Worm (Caenorhabditis elegans) whole organism, dauer: ENCODE measurements around the gene K05D4.9.

ENCODE experiments used
- unc-62 ChIP-seq: sonication (generic microtip); optimal IDR thresholded peaks from 2 replicates; lab custom pipeline; 2017; ENCODE audit warnings: missing biosample characterization, missing genetic modification reagents, missing genetic modification characterization

Gene K05D4.9

DNA sequence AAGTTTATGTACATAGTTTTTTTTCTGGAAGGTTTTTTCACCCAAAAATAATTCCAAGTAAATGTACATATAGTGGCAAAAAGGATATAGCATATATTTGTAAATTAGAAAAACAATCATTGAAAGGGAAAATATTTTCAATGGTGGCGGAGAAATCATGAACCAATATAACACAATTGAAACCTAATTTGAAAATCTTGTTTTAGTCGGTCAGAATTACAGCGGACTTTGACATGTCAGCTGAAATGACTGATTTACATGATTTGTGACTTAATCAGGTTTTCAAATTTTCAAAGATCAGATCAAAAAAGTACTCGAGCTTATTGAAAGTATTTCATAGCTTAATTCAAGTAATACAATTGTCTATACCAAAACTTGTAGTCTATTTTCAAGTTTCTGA lies at the start of gene K05D4.9:
TSS of gene K05D4.9 (minus strand) at position 101 of the 400 bp plus-strand sequence.
- no peak for TF ChIP-seq unc-62 (GFP tag; lab: Kevin White, UChicago)

DNA sequence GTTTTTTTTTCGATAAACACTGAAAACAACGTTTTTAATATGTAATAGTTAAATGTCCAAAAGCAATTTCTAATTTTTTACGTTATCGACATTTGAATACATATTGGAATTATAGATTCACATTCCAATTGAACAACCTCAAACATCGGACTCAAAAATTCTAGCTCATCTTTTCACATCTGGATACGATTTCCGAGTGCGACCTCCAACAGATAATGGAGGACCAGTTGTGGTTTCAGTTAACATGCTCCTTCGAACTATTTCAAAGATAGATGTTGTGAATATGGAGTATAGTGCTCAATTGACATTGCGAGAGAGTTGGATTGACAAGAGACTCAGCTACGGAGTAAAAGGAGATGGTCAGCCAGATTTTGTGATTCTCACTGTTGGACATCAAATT lies 48.4 kb upstream of the K05D4.9 start:
- TF ChIP-seq unc-62 (GFP tag; lab: Kevin White, UChicago): no peak

DNA sequence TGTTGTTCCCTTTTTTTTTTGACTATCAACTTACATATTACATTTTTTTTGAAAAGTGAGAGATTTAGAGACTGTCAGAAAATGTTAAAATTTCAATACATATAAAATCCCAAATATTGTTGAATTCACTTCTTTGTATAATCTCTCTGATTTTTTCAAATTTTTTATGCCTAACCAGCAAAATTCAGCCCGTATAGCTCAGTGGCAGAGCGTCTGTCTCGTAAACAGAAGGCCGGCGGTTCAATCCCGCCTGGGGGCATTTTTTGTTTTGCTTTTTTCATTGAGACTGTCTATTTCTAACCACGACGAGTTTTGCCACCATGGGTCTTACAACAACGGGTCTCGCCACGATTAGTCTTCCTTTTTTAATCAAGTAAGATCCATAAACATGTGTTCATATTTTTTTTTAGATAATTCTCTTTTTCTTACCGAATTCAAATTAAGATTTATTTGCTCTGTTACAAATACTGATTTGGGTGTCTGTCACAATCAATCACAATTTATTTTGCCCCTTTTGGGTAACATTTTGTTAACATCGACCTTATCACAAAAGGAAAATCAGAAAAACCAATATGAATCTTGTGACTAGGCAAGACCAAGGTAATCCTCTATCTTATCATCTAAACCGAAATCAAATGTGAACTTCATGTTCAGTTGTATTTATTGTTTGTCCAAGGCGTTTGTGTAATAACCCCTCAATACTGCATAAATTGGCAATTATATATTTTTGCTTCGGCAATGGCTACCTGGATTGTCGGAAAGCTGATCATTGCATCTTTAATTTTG lies 47.5 kb upstream of the K05D4.9 start, which contains the start of gene glc-1:
TSS of gene glc-1 (plus strand) at position 663 of the 786 bp plus-strand sequence.
- TF ChIP-seq unc-62 (GFP tag; lab: Kevin White, UChicago): no peak

DNA sequence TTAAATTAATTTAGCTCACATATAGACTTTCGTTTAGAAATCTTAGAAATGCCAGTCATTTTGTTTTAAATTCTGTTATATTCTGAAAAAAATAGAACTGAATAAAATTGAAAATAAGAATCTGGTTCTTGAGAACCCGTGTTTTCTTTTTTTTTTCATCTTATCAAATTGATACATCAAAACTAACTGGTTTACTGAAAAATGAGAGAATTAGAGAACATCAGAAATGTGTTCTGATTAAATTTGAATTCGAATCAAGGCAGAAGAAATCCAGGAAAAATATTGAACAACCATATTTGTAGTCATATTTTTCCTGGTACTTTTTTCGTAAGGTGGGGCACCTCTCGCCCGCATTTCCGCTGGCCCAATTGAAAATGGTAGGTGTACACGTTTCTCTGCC lies 46.9 kb upstream of the K05D4.9 start, which contains the start of gene F11A5.15:
TSS of gene F11A5.15 (minus strand) at position 101 of the 400 bp plus-strand sequence.
- no peak for TF ChIP-seq unc-62 (GFP tag; lab: Kevin White, UChicago)

DNA sequence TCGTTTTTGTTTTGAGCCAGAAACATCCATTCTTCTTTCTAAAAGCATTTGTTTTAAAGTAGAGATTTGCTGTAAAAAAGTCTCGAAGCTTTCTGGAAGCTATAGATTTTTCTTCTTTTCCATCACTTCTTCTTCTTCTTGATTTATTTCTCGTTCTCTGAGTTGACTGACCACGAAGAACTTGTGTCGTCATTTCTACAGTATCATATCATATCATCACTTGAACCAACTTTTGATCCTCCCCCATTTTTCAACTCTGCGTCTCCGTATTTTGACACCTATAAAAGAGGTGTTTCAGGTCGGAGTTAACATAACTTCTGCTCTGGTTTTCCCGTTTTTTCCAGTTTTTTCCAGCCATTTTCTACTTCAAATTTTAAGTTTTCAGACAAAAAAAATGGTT lies 42.9 kb upstream of the K05D4.9 start, which contains the start of gene F11A5.9:
TSS of gene F11A5.9 (plus strand) at position 386 of the 400 bp plus-strand sequence.
- no peak for TF ChIP-seq unc-62 (GFP tag; lab: Kevin White, UChicago)

DNA sequence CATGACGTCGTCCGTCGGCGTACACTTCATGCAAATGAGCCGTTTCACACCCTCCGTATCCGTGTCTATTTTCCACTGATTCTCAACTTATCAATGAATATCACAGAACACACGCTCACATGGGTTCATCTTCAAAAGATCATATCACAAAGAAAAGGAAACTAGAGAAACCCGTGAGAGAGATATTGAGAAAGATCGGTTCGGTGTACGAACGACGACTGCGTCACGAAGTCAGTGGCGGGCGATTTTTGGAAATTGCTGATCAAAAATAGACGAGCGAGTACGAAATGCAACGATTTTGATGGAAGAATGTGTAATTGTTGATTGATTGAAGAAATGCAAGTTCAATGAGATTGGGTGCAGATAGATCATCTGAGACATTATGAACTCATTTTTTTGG lies 41.7 kb upstream of the K05D4.9 start:
- no peak for TF ChIP-seq unc-62 (GFP tag; lab: Kevin White, UChicago)

DNA sequence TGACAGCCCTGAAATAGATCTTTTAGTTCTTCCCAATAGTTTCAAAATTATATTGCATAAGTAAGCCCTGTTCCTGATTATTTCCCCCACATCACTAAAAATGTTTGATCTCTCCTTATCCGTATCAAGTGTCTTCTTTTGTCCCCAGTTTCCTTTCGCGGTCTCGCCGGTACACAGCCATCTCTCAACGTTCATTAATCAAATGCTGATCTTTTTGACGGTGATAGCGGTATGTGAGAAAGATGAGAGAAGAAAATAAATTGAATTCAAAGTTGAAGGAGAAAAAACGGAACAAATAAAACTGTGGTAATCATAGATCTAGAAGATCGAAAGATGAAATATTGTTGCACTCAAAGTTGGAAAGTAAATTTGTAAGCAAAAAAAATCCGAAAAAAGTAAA lies 40.1 kb upstream of the K05D4.9 start:
- no peak for TF ChIP-seq unc-62 (GFP tag; lab: Kevin White, UChicago)

DNA sequence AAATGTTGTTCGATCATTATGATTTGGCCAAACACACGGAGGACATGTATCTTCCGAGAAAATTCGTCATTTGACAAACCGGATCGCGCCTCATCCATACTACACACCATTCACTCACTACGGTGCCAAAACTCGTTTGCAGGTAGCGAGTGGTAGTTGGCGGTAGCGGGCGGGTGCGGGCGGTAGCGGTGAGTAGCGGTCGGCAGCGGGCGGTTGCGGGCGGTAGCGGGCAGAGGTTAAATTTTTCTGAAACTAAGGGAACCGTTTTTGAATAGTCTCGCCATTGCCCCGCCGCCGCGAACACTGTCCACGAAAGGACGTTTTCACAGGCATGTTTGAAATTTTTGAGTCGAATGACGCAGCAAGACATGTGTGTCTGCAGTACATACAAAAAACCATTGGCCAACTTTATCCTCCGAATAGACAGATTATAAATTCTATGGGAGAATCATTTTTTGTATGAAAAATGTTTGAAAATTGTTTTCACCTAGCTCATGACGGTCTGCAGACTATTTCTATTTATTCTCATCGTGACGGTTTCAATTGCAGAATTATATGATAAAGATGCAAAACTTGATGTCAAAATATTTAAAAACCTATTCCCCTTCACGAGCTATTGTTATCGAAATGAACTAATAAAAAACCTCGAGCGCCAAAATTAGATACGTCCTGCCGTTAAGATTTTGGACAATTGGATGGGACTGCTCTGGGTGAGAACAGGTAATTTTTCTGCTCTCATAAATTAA lies 38.8 kb upstream of the K05D4.9 start, which contains the start of gene F11A5.16:
TSS of gene F11A5.16 (plus strand) at position 696 of the 746 bp plus-strand sequence.
- no peak for TF ChIP-seq unc-62 (GFP tag; lab: Kevin White, UChicago)

DNA sequence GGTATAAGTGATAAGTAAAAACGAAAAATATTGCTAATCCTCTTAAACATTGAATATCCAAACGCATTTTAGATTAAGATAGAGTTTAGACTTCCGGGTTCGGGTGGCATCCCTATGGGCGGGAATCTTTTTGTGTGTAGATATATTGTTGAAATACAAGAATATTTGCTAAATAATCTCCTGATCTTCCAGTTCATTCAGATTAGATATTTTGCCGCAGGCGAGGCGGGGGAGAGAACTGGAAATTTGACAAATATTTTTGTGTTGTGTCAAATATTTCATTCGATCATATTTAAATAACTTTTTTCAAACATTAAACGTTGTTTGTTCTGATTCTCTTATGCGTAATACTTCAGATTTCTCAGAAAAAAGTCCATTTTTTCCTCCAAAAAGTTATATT lies 38.2 kb upstream of the K05D4.9 start, which contains the start of gene oac-15:
TSS of gene oac-15 (minus strand) at position 101 of the 400 bp plus-strand sequence.
- no peak for TF ChIP-seq unc-62 (GFP tag; lab: Kevin White, UChicago)

DNA sequence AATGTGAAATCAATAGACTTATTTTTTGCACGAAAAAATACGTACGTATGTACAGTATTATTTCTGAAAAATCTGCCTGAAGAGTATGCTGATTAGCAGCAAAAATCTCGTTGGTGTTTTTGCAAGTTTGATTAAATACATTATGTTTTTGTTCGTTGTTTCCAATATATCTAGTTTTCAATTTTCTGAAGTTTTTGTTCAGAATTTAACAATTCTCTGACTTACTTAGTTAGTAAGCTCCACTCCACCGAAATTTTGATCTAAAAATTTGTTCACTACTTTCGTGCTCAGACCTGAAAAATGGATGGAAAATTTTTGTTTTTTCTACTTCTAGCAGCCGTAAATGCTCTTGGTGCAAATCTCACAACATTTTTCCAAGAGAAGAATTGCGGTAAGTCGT lies 33.3 kb upstream of the K05D4.9 start, which contains the start of gene irld-26:
TSS of gene irld-26 (plus strand) at position 301 of the 400 bp plus-strand sequence.
- no peak for TF ChIP-seq unc-62 (GFP tag; lab: Kevin White, UChicago)

DNA sequence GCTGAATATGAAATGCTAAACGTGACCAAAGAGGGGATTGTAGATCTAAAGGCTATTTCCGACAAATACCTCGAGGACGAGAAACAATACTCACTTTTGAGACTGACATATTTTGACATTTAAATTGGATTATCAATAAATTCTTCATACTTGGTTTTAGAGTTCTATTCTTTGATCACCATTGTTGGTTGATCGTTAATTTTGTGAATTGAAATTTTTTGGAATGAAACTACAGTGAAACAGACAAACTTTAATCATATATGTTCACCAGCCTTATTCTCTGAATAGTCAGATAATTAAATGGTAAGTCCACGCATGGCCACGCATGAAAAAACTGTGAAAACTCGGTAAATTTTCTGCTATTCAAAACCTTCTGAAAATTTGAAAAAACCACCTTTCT lies 31.0 kb upstream of the K05D4.9 start, which contains the start of gene F11A5.18:
TSS of gene F11A5.18 (plus strand) at position 301 of the 400 bp plus-strand sequence.
- no peak for TF ChIP-seq unc-62 (GFP tag; lab: Kevin White, UChicago)

DNA sequence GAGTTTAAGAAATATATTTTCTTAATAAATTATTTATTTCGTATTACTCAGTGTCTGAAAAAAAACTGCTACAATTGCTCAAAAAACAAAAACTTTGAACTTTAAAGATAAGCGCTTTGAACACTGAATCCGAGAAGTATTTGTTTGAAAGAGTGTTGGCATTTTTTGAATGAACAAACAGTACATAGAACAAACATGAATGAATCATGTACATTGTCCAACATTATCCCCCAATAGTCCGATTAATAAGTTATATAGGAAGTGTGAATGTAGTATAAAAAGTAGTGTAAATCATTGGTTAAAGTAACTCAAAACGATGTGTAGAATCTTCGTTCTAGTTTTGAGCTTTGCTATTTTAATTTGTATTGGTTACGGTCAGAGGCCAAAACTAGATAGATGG lies 30.1 kb upstream of the K05D4.9 start, which contains the start of gene F11A5.17:
TSS of gene F11A5.17 (plus strand) at position 301 of the 400 bp plus-strand sequence.
- TF ChIP-seq unc-62 (GFP tag; lab: Kevin White, UChicago): no peak

DNA sequence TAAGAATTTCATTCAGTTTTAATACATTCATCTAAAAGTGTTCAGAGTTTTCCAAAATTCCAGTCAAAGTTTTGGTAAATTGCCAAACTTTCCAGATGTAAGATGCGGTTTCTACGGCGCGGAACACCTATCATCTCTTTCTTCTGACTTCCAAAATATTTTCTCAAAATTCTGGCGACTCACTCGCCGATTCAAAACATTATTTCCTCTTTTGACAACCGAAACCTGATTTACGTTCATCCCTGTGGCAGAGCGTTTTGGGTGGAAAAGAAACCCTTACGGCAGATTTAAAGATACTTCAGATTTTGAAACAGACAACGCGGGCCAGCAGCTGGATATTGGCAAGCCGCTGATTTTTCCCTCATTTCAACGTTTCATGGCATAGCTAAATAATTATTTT lies 26.4 kb upstream of the K05D4.9 start, which contains the start of gene F11A5.5:
TSS of gene F11A5.5 (plus strand) at position 301 of the 400 bp plus-strand sequence.
- no peak for TF ChIP-seq unc-62 (GFP tag; lab: Kevin White, UChicago)

DNA sequence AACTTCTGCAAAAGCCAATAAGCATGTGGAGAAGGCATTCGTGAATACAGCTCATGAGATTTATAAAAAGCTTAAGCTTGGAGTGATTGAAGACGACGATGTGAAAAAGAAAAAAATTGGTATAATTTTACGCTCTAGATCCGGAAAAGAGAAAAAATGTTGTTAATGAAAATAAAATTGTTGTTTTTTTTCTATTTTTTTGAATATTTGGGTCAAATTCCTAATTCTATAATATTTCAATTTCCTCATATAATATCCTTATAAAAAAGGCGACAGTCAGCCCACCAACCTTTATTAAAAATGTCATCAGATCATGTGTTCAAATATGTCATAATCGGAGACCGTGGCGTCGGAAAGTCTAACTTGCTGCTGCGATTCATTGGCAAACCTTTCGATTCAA lies 23.8 kb upstream of the K05D4.9 start, which contains the start of gene rabr-3:
TSS of gene rabr-3 (plus strand) at position 301 of the 400 bp plus-strand sequence.
- TF ChIP-seq unc-62 (GFP tag; lab: Kevin White, UChicago): no peak

DNA sequence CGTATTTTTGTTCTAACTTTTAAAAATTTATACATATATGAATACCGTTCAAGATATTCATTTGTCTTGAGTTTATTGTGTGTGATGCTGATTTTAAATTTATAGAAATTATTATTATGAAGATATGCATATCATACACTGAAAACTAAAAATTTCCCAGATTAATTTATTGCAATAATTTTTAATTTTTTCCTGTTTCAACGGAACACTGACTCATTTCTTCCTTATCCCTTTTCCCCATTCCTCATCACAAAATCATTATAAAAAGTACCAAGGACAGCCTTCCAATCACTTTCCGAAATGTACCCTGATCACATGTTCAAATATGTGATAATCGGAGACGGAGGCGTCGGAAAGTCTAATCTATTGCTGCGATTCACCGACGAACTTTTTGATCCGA lies 23.0 kb upstream of the K05D4.9 start, which contains the start of gene rabr-4:
TSS of gene rabr-4 (plus strand) at position 301 of the 400 bp plus-strand sequence.
- TF ChIP-seq unc-62 (GFP tag; lab: Kevin White, UChicago): no peak
